Fruit fly (Drosophila melanogaster) whole organism, prepupa: ENCODE data around the gene CG17187.

Source experiments
- Blimp-1 ChIP-seq: fragments of 200-800 bp; sonication (Bioruptor generic); optimal IDR thresholded peaks from 3 replicates; lab custom pipeline; 2017; ENCODE audit warnings: missing biosample characterization, missing genetic modification characterization, mild to moderate bottlenecking, moderate library complexity, missing genetic modification reagents
- CG10631 ChIP-seq: fragments of 200-800 bp; sonication (Bioruptor generic); optimal IDR thresholded peaks from 2 replicates; lab custom pipeline; 2016; ENCODE audit warnings: missing biosample characterization, missing genetic modification characterization
- CG10669 ChIP-seq: fragments of 200-800 bp; sonication (Bioruptor generic); optimal IDR thresholded peaks from 3 replicates; lab custom pipeline; 2018; ENCODE audit warnings: missing biosample characterization, mild to moderate bottlenecking, missing genetic modification characterization, moderate library complexity
- CG11294 ChIP-seq: fragments of 200-800 bp; sonication (Bioruptor generic); IDR thresholded peaks from 2 replicates; pipeline ENCODE4 v1.3.6; 2022; ENCODE audit warnings: missing biosample characterization, missing genetic modification characterization
- CG11762 ChIP-seq: fragments of 200-800 bp; sonication (Bioruptor generic); optimal IDR thresholded peaks from 3 replicates; lab custom pipeline; 2016; ENCODE audit warnings: missing biosample characterization, missing genetic modification characterization; ENCODE audit not compliant: insufficient read depth
- CG11902 ChIP-seq: fragments of 200-800 bp; sonication (Bioruptor generic); optimal IDR thresholded peaks from 3 replicates; lab custom pipeline; 2016; ENCODE audit warnings: missing biosample characterization, missing genetic modification characterization
- CG15336 ChIP-seq: fragments of 200-800 bp; sonication (Bioruptor generic); IDR thresholded peaks from 2 replicates; pipeline ENCODE4 v1.3.6; 2022; ENCODE audit warnings: missing biosample characterization, missing genetic modification characterization
- CG32006 ChIP-seq: fragments of 200-800 bp; sonication (Bioruptor generic); optimal IDR thresholded peaks from 3 replicates; lab custom pipeline; 2017; ENCODE audit warnings: missing biosample characterization, mild to moderate bottlenecking, missing genetic modification characterization
- CG4318 ChIP-seq: fragments of 200-800 bp; sonication (Bioruptor generic); optimal IDR thresholded peaks from 3 replicates; lab custom pipeline; 2017; ENCODE audit warnings: missing biosample characterization, mild to moderate bottlenecking, missing genetic modification characterization
- CG6163 ChIP-seq: fragments of 200-800 bp; sonication (Bioruptor generic); IDR thresholded peaks from 3 replicates; pipeline ENCODE4 v1.3.6; 2022; ENCODE audit warnings: missing biosample characterization, missing genetic modification characterization
- CG6808 ChIP-seq: fragments of 200-800 bp; sonication (Bioruptor generic); optimal IDR thresholded peaks from 3 replicates; lab custom pipeline; 2017; ENCODE audit warnings: missing biosample characterization, missing genetic modification characterization, mild to moderate bottlenecking, moderate library complexity, missing genetic modification reagents
- CG7368 ChIP-seq: fragments of 200-800 bp; sonication (Bioruptor generic); optimal IDR thresholded peaks from 3 replicates; lab custom pipeline; 2016; ENCODE audit warnings: missing biosample characterization, missing genetic modification characterization
- CG8119 ChIP-seq: fragments of 200-800 bp; sonication (Bioruptor generic); IDR thresholded peaks from 3 replicates; pipeline ENCODE4 v1.3.6; 2022; ENCODE audit warnings: missing biosample characterization, missing genetic modification characterization
- CG8319 ChIP-seq: fragments of 200-800 bp; sonication (Bioruptor generic); optimal IDR thresholded peaks from 3 replicates; lab custom pipeline; 2016; ENCODE audit warnings: missing biosample characterization, missing genetic modification characterization
- CG9139 ChIP-seq: fragments of 200-800 bp; sonication (Bioruptor generic); optimal IDR thresholded peaks from 3 replicates; lab custom pipeline; 2017; ENCODE audit warnings: missing biosample characterization, mild to moderate bottlenecking, missing genetic modification characterization
- Eip78C ChIP-seq: fragments of 200-800 bp; sonication (Bioruptor generic); peaks from one replicate; lab custom pipeline; 2016; ENCODE audit warnings: missing biosample characterization, missing genetic modification characterization
- Ets21C ChIP-seq: fragments of 200-800 bp; sonication (Bioruptor generic); optimal IDR thresholded peaks from 3 replicates; lab custom pipeline; 2016; ENCODE audit warnings: missing biosample characterization, missing genetic modification characterization
- Ets96B ChIP-seq: fragments of 200-800 bp; optimal IDR thresholded peaks from 2 replicates; lab custom pipeline; 2019; ENCODE audit warnings: missing biosample characterization, mild to moderate bottlenecking, missing genetic modification characterization, moderate library complexity
- Hr38 ChIP-seq: sonication (Bioruptor generic); optimal IDR thresholded peaks from 2 replicates; lab custom pipeline; 2016; ENCODE audit warnings: missing biosample characterization, missing genetic modification characterization
- Hr39 ChIP-seq: fragments of 200-800 bp; sonication (Bioruptor generic); optimal IDR thresholded peaks from 2 replicates; lab custom pipeline; 2016; ENCODE audit warnings: missing biosample characterization, missing genetic modification characterization
- Hr4 ChIP-seq: fragments of 200-800 bp; sonication (Bioruptor generic); optimal IDR thresholded peaks from 3 replicates; lab custom pipeline; 2016; ENCODE audit warnings: missing biosample characterization, missing genetic modification characterization
- Met ChIP-seq: fragments of 200-800 bp; sonication (Bioruptor generic); optimal IDR thresholded peaks from 3 replicates; lab custom pipeline; 2016; ENCODE audit warnings: missing biosample characterization, missing genetic modification characterization
- OdsH ChIP-seq: fragments of 200-800 bp; sonication (Bioruptor generic); optimal IDR thresholded peaks from 3 replicates; lab custom pipeline; 2016; ENCODE audit warnings: missing biosample characterization, missing genetic modification characterization
- Smox ChIP-seq: fragments of 200-800 bp; sonication (Bioruptor generic); optimal IDR thresholded peaks from 3 replicates; lab custom pipeline; 2016; ENCODE audit warnings: missing biosample characterization, missing genetic modification characterization
- Sox102F ChIP-seq: fragments of 200-800 bp; sonication (Bioruptor generic); optimal IDR thresholded peaks from 2 replicates; lab custom pipeline; 2016; ENCODE audit warnings: missing biosample characterization, mild to moderate bottlenecking, missing genetic modification characterization
- Sox14 ChIP-seq: fragments of 200-800 bp; sonication (Bioruptor generic); optimal IDR thresholded peaks from 3 replicates; lab custom pipeline; 2016; ENCODE audit warnings: missing biosample characterization, missing genetic modification characterization
- Sox15 ChIP-seq: fragments of 200-800 bp; sonication (Bioruptor generic); optimal IDR thresholded peaks from 3 replicates; lab custom pipeline; 2016; ENCODE audit warnings: missing biosample characterization, missing genetic modification characterization
- achi ChIP-seq: fragments of 200-800 bp; sonication (Bioruptor generic); optimal IDR thresholded peaks from 3 replicates; lab custom pipeline; 2016; ENCODE audit warnings: missing biosample characterization, missing genetic modification characterization
- acj6 ChIP-seq: fragments of 200-800 bp; sonication (Bioruptor generic); optimal IDR thresholded peaks from 3 replicates; lab custom pipeline; 2016; ENCODE audit warnings: missing biosample characterization, missing genetic modification characterization
- dac ChIP-seq: fragments of 200-800 bp; sonication (Bioruptor generic); optimal IDR thresholded peaks from 2 replicates; lab custom pipeline; 2017; ENCODE audit warnings: missing biosample characterization, mild to moderate bottlenecking, missing genetic modification characterization
- dsx ChIP-seq: fragments of 200-800 bp; optimal IDR thresholded peaks from 3 replicates; lab custom pipeline; 2019; ENCODE audit warnings: missing biosample characterization, mild to moderate bottlenecking, missing genetic modification characterization, moderate library complexity; ENCODE audit not compliant: poor library complexity, severe bottlenecking
- lz ChIP-seq: fragments of 200-800 bp; sonication (Bioruptor generic); optimal IDR thresholded peaks from 3 replicates; lab custom pipeline; 2016; ENCODE audit warnings: missing biosample characterization, missing genetic modification characterization
- net ChIP-seq: fragments of 200-800 bp; sonication (Bioruptor generic); optimal IDR thresholded peaks from 3 replicates; lab custom pipeline; 2016; ENCODE audit warnings: missing biosample characterization, missing genetic modification characterization
- pdm3 ChIP-seq: fragments of 200-800 bp; sonication (Bioruptor generic); optimal IDR thresholded peaks from 3 replicates; lab custom pipeline; 2016; ENCODE audit warnings: missing biosample characterization, missing genetic modification characterization
- spab ChIP-seq: fragments of 200-800 bp; sonication (Bioruptor generic); optimal IDR thresholded peaks from 2 replicates; lab custom pipeline; 2017; ENCODE audit warnings: missing biosample characterization, mild to moderate bottlenecking, missing genetic modification characterization, missing genetic modification reagents
- ss ChIP-seq, 2 experiments: fragments of 200-800 bp; sonication (Bioruptor generic); optimal IDR thresholded peaks; 2 replicates in 1 of 2; 3 replicates in 1 of 2; lab custom pipeline; 2017 to 2018; ENCODE audit warnings: mild to moderate bottlenecking in 2 of 2, missing biosample characterization in 2 of 2, missing genetic modification characterization in 2 of 2, moderate library complexity in 1 of 2
- svp ChIP-seq: fragments of 200-800 bp; sonication (Bioruptor generic); peaks from one replicate; lab custom pipeline; 2016; ENCODE audit warnings: missing biosample characterization, missing genetic modification characterization
- topi ChIP-seq: fragments of 200-800 bp; sonication (Bioruptor generic); optimal IDR thresholded peaks from 3 replicates; lab custom pipeline; 2016; ENCODE audit warnings: missing biosample characterization, missing genetic modification characterization
- vri ChIP-seq: fragments of 200-800 bp; sonication (Bioruptor generic); optimal IDR thresholded peaks from 3 replicates; lab custom pipeline; 2016; ENCODE audit warnings: missing biosample characterization, mild to moderate bottlenecking, missing genetic modification characterization

Gene CG17187

DNA sequence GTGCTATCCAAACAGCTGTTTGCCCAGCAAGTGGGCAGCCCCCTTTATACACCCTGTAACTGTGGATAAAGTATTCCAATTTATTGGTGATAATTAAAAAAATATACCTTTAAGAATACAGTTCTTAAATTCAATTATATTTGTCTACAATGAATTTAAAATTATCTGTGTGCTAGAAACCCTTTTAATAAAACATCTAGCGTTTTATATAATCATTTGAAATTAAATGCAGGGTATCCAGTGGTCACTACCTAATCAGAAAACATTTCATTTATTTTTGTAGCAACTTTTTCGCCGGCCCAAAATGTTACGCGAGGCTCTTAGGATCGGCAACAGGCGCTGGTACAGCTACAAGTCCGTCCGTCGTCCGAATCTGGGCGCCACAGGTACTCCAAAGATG lies 5.2 kb downstream of the CG17187 start, which contains the start of gene CG17726 (continued):
- TF ChIP-seq dsx (GFP tag; lab: Kevin White, UChicago) (peak; percentile 96), topi (peak; percentile 97), dac (peak; percentile 71), Ets21C (GFP tag; lab: Kevin White, UChicago) (peak; percentile 92), Met (GFP tag; lab: Kevin White, UChicago) (peak; percentile 96), acj6 (peak; percentile 97), CG32006 (peak; percentile 94)

DNA sequence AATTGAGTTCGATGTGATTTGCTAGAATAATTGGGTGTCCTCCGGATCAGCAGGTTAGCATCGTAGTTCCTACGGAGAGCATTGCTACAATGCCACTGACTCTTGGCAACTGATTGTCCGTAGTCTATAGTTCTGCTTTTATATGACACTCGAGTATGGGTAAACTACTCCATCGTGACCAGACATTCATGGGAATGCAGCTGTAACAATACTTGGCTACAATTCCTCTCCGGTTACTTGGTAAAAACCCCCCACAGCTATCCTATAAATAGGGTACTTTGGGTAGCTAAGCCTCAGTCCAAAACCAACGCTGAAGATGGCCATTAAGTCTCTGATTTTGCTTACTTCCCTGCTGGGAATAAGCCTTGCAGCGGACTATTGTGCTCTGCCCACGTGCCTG lies 6.5 kb downstream of the CG17187 start, which contains the start of gene scpr-C:
Gene scpr-C (plus strand): TSS at position 301 of the 400 bp plus-strand sequence.
- TF ChIP-seq CG8119 (no peak), vri (GFP tag; lab: Kevin White, UChicago) (no peak), lz (no peak), CG6808 (GFP tag; lab: Kevin White, UChicago) (no peak), Eip78C (GFP tag; lab: Kevin White, UChicago) (no peak), Hr39 (GFP tag; lab: Kevin White, UChicago) (no peak), Sox102F (GFP tag; lab: Kevin White, UChicago) (no peak), Hr38 (GFP tag; lab: Kevin White, UChicago) (no peak), CG4318 (GFP tag; lab: Kevin White, UChicago) (no peak), CG8319 (GFP tag; lab: Kevin White, UChicago) (no peak), CG10669 (no peak), spab (GFP tag; lab: Kevin White, UChicago) (no peak), Smox (GFP tag; lab: Kevin White, UChicago) (no peak), net (GFP tag; lab: Kevin White, UChicago) (no peak), dac (no peak), pdm3 (GFP tag; lab: Kevin White, UChicago) (no peak), CG11294 (no peak)

dm6 chr3R:11224478-11224877 lies 7.2 kb downstream of the CG17187 start:
- TF ChIP-seq acj6 (no peak), Hr39 (GFP tag; lab: Kevin White, UChicago) (no peak), Ets96B (tag; lab: Kevin White, UChicago) (no peak), CG7368 (GFP tag; lab: Kevin White, UChicago) (no peak), net (GFP tag; lab: Kevin White, UChicago) (no peak), CG11762 (GFP tag; lab: Kevin White, UChicago) (no peak), achi (GFP tag; lab: Kevin White, UChicago) (no peak), ss (GFP tag; optimal IDR thresholded peaks at IDR 0.05; lab: Kevin White, UChicago) (no peak), pdm3 (GFP tag; lab: Kevin White, UChicago) (no peak), svp (GFP tag; lab: Kevin White, UChicago) (no peak)

DNA sequence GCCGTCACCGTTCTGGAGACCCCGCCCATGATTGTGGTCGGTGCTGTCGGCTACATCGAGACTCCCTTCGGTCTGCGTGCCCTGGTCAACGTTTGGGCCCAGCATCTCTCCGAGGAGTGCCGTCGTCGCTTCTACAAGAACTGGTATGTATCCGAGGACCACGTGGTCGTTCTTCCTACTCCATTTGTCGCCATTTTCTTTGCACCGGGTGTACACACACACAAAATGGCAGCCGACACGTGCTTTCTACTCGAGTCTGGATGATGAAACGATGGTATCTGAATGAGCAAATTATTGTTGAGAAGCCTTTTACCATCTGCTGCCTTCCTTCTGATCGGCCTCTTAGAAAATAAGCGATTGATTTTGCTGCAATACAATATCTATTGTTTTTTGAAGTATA lies 9.1 kb downstream of the CG17187 start:
- TF ChIP-seq Sox102F (GFP tag; lab: Kevin White, UChicago) (no peak), Sox14 (GFP tag; lab: Kevin White, UChicago) (no peak), CG11294 (no peak), OdsH (GFP tag; lab: Kevin White, UChicago) (no peak)

dm6 chr3R:11221437-11222230 lies 10.0 kb downstream of the CG17187 start, which contains the start of the genes CG6693 and RpL3:
Gene CG6693, minus strand, starts transcription at chr3R:11221639.
Gene RpL3, plus strand, starts transcription at chr3R:11221894.
- TF ChIP-seq CG32006 (no peak), CG15336 (GFP tag; lab: Robert Waterston, UW) (peak; percentile 44; the same call in 1 of the 2 replicates), Hr4 (GFP tag; lab: Kevin White, UChicago) (no peak), Hr39 (GFP tag; lab: Kevin White, UChicago) (peak; percentile 34), CG11762 (GFP tag; lab: Kevin White, UChicago) (peak; percentile 51), Sox15 (GFP tag; lab: Kevin White, UChicago) (no peak), svp (GFP tag; lab: Kevin White, UChicago) (no peak), Sox102F (GFP tag; lab: Kevin White, UChicago) (peak; percentile 87), dsx (GFP tag; lab: Kevin White, UChicago) (peak; percentile 75), Blimp-1 (GFP tag; lab: Kevin White, UChicago) (peak; percentile 38), achi (GFP tag; lab: Kevin White, UChicago) (peak; percentile 47), Sox14 (GFP tag; lab: Kevin White, UChicago) (peak; percentile 53), CG10631 (GFP tag; lab: Kevin White, UChicago) (no peak), OdsH (GFP tag; lab: Kevin White, UChicago) (no peak), CG9139 (GFP tag; lab: Kevin White, UChicago) (peak; percentile 75), topi (peak; percentile 78), CG11294 (no peak), CG6163 (peak; percentile 68), CG4318 (GFP tag; lab: Kevin White, UChicago) (no peak), CG8119 (peak; percentile 52; the same call in 2 of the 3 replicates), CG11902 (GFP tag; lab: Kevin White, UChicago) (no peak), acj6 (no peak), ss (GFP tag; optimal IDR thresholded peaks at IDR 0.05; lab: Kevin White, UChicago) (peak; percentile 82 to 83)
